Worm (Caenorhabditis elegans): ENCODE measurements around the gene B0416.7.
A peak's percentile ranks its signal among the peaks of the same experiment; 100 is the strongest.

DNA sequence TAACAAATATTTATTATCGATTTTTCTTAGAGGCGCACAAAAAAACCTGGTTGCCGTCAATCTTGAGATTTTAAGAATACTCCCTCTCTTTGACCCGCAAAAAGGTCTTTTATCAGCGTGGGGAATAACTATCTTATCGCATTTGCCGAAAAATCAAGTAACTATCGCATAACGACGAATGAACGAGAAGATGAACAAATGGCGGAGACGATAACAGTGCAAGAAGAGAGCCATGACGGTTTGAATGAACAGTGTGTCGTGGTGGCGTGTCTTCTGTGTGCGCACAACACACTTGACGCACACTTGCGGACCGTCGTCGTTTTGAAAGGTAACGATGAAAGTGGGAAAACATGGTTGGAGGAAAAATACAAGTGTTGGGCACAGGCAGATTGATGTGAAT lies 25.8 kb downstream of the B0416.7 start:
- TF ChIP-seq B0310.2 (tag; optimal IDR thresholded peaks at IDR 0.05): no peak
- TF ChIP-seq tbx-37 (GFP tag; conservative IDR thresholded peaks at IDR 0.05): no peak
- no peak for TF ChIP-seq ama-1 (optimal IDR thresholded peaks at IDR 0.05)
- no peak for TF ChIP-seq aly-1 (tag; optimal IDR thresholded peaks at IDR 0.05)
- no peak for TF ChIP-seq scrt-1 (GFP tag; IDR thresholded peaks at IDR 0.05)
- TF ChIP-seq F13C5.2 (tag; optimal IDR thresholded peaks at IDR 0.05): no peak
- TF ChIP-seq sea-1 (GFP tag; conservative IDR thresholded peaks at IDR 0.05): no peak
- TF ChIP-seq ceh-36 (tag; optimal IDR thresholded peaks at IDR 0.05): no peak
- peak; percentile 16 for TF ChIP-seq hmg-4 (GFP tag; optimal IDR thresholded peaks at IDR 0.05)
- TF ChIP-seq hmbx-1 (tag; optimal IDR thresholded peaks at IDR 0.05): no peak
- TF ChIP-seq flt-1 (GFP tag; IDR thresholded peaks at IDR 0.05): no peak
- TF ChIP-seq ets-7 (tag; optimal IDR thresholded peaks at IDR 0.05): no peak
